Worm (Caenorhabditis elegans) whole organism, L1 larva: ENCODE results near the gene C48D1.5.

Source experiments
- C04F5.9 ChIP-seq: sonication (generic microtip); optimal IDR thresholded peaks from 2 replicates; lab custom pipeline; 2016; ENCODE audit warnings: missing genetic modification characterization, missing compliant biosample characterization
- ceh-82 ChIP-seq, 3 experiments: fragments of 150-350 bp in 1 of 3; sonication (generic microtip) in 2 of 3; optimal IDR thresholded peaks; 2 replicates each; lab custom pipeline; 2014 to 2017; ENCODE audit warnings: missing biosample characterization in 3 of 3, missing genetic modification characterization in 3 of 3
- efl-1 ChIP-seq, 4 experiments: fragments of 150-350 bp; optimal IDR thresholded peaks in 3 of 4; peaks in 1 of 4; 1 replicate in 1 of 4; 2 replicates in 3 of 4; lab custom pipeline; 2014; ENCODE audit warnings: missing biosample characterization in 2 of 4, missing genetic modification characterization in 2 of 4, missing genetic modification reagents in 2 of 4
- elt-2 ChIP-seq: sonication (generic microtip); optimal IDR thresholded peaks from 2 replicates; lab custom pipeline; 2016; ENCODE audit warnings: missing genetic modification characterization, mild to moderate bottlenecking, inconsistent platforms, missing compliant biosample characterization, missing genetic modification reagents
- fkh-10 ChIP-seq: sonication (generic microtip); optimal IDR thresholded peaks from 2 replicates; lab custom pipeline; 2017; ENCODE audit warnings: missing biosample characterization, missing genetic modification reagents, missing genetic modification characterization
- lin-13 ChIP-seq: fragments of 150-350 bp; optimal IDR thresholded peaks from 2 replicates; lab custom pipeline; 2014; ENCODE audit warnings: missing biosample characterization, missing genetic modification reagents, missing genetic modification characterization
- lin-39 ChIP-seq: fragments of 150-350 bp; optimal IDR thresholded peaks from 2 replicates; lab custom pipeline; 2014; ENCODE audit warnings: missing biosample characterization, missing genetic modification reagents, missing genetic modification characterization
- nhr-12 ChIP-seq: sonication (generic microtip); optimal IDR thresholded peaks from 2 replicates; lab custom pipeline; 2017; ENCODE audit warnings: missing biosample characterization, missing genetic modification characterization
- nhr-77 ChIP-seq: fragments of 150-350 bp; optimal IDR thresholded peaks from 2 replicates; lab custom pipeline; 2014; ENCODE audit warnings: missing biosample characterization, missing genetic modification characterization
- sptf-1 ChIP-seq: fragments of 150-350 bp; optimal IDR thresholded peaks from 2 replicates; lab custom pipeline; 2014; ENCODE audit warnings: missing biosample characterization, missing genetic modification characterization
- unc-130 ChIP-seq: fragments of 150-350 bp; optimal IDR thresholded peaks from 2 replicates; lab custom pipeline; 2017; ENCODE audit warnings: missing biosample characterization, missing genetic modification characterization, inconsistent platforms
- unc-62 ChIP-seq: fragments of 150-350 bp; optimal IDR thresholded peaks from 2 replicates; lab custom pipeline; 2014; ENCODE audit warnings: missing biosample characterization, missing genetic modification reagents, missing genetic modification characterization
- zag-1 ChIP-seq: fragments of 150-350 bp; optimal IDR thresholded peaks from 2 replicates; lab custom pipeline; 2014; ENCODE audit warnings: missing biosample characterization, missing genetic modification characterization
- ztf-4 ChIP-seq: fragments of 150-350 bp; optimal IDR thresholded peaks from 2 replicates; lab custom pipeline; 2014; ENCODE audit warnings: missing biosample characterization, missing genetic modification characterization

- TF ChIP-seq lin-13 (GFP tag; lab: Kevin White, UChicago) (no peak), ceh-82 (tag; optimal IDR thresholded peaks at IDR 0.05; lab: Kevin White, UChicago) (no peak), lin-39 (tag; lab: Kevin White, UChicago) (no peak), nhr-12 (tag; lab: Kevin White, UChicago) (no peak), unc-130 (tag; lab: Kevin White, UChicago) (no peak), C04F5.9 (no peak), unc-62 (no peak), zag-1 (tag; lab: Kevin White, UChicago) (no peak), nhr-77 (tag; lab: Kevin White, UChicago) (no peak), ztf-4 (no peak), efl-1 (optimal IDR thresholded peaks at IDR 0.05; lab: Kevin White, UChicago) (no peak), efl-1 (GFP tag; optimal IDR thresholded peaks at IDR 0.05 in 1 of 2; lab: Kevin White, UChicago) (no peak), sptf-1 (tag; lab: Kevin White, UChicago) (no peak), fkh-10 (GFP tag; lab: Kevin White, UChicago) (no peak), elt-2 (tag; lab: Kevin White, UChicago) (no peak)
Observed at ce11 chrIV:13236485-13236884, 14.7 kb downstream of the C48D1.5 start, which contains the start of gene pwp-1.
